Worm (Caenorhabditis elegans) whole organism, L4/young adult: ENCODE data around the gene C50D2.10.

Experiments
- W03F9.2 ChIP-seq: fragments of 150-350 bp; optimal IDR thresholded peaks from 2 replicates; lab custom pipeline; 2014; ENCODE audit warnings: missing biosample characterization, missing genetic modification characterization
- dao-5 ChIP-seq: sonication (generic microtip); optimal IDR thresholded peaks from 2 replicates; lab custom pipeline; 2016; ENCODE audit warnings: missing genotype, missing genetic modification characterization, moderate library complexity, missing compliant biosample characterization
- him-1 ChIP-seq: sonication (generic microtip); optimal IDR thresholded peaks from 2 replicates; lab custom pipeline; 2016; ENCODE audit warnings: missing genotype, missing genetic modification reagents, missing genetic modification characterization, missing compliant biosample characterization

C50D2.10 gene

ce11 chrII:105889-106288 is 7.0 kb downstream of the C50D2.10 start, which contains the start of gene txt-1:
Gene txt-1, plus strand, starts transcription at chrII:106189.
- TF ChIP-seq W03F9.2 (tag; lab: Kevin White, UChicago) (no peak), him-1 (tag; lab: Kevin White, UChicago) (no peak), dao-5 (no peak)

DNA sequence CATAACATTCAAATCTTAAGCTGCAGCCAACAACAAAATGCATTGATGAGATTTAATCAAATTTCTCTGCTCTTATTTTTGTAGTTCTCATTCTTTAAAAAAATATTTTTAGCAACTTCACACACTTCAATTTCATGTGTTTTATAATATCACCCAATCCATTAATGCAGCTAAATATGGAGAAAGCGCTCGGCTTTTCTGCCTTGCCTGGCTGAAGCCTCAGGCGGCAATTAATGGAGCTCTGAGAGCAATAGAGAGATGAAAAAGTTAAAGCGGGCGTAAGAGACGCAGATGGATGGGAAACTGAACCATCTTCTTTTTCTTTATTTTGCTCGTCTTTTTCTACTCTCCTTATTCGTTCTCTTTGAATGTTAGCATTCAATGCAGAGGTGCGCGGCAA is 8.8 kb downstream of the C50D2.10 start:
- no peak for TF ChIP-seq him-1 (tag; lab: Kevin White, UChicago)
- TF ChIP-seq W03F9.2 (tag; lab: Kevin White, UChicago): no peak
- no peak for TF ChIP-seq dao-5

DNA sequence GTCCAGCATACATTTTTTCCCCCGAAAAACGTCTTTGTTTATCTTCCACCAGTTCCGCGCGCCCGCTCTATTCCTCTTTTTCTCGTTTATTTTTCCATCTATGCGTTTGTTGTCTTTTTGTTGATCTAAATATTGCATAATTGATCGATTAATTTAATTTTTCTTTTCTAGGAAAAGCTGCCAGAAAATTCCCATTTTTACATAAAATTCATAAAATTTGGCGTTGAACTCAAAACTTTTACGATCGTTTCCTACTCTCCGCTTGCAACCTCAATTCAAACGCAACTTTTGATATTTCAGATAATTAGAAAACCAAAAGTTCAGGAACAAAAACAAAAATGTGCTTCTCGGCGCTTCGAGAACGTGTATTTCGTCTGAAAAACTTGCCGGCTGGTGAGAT is 9.9 kb downstream of the C50D2.10 start, which contains the start of gene C50D2.2:
Gene C50D2.2 (plus strand): TSS at position 301 of the 400 bp plus-strand sequence.
- TF ChIP-seq him-1 (tag; lab: Kevin White, UChicago) (no peak), W03F9.2 (tag; lab: Kevin White, UChicago) (no peak)

ce11 chrII:111267-111666 is 12.3 kb downstream of the C50D2.10 start, which contains the start of gene C50D2.1:
Gene C50D2.1, plus strand, starts transcription at chrII:111567.
- TF ChIP-seq W03F9.2 (tag; lab: Kevin White, UChicago) (no peak), him-1 (tag; lab: Kevin White, UChicago) (no peak)

ce11 chrII:112231-112630 is 13.3 kb downstream of the C50D2.10 start:
- no peak for TF ChIP-seq dao-5
- no peak for TF ChIP-seq him-1 (tag; lab: Kevin White, UChicago)
- no peak for TF ChIP-seq W03F9.2 (tag; lab: Kevin White, UChicago)

DNA sequence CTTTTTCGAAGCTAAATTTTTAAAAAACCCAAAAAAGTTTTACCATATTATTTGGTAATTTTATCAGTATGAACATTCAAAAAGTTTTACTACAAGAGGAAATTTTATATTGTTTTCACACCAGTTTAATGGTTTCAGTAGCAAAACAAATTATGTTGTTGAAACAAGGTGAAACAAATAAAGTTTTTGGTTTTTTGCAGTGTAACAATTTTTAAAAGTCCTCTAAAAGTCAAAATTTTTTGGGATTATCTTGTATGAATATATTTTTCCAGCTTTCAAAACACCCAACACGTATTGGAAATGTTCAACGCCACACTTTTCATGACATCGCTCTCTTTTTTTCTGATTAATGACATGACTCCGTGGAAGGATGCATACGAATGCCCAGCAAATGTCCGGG is 18.0 kb downstream of the C50D2.10 start, which contains the start of gene srt-54:
Gene srt-54 (plus strand): TSS at position 301 of the 400 bp plus-strand sequence.
- TF ChIP-seq him-1 (tag; lab: Kevin White, UChicago) (no peak), dao-5 (no peak), W03F9.2 (tag; lab: Kevin White, UChicago) (no peak)

ce11 chrII:121121-121520 is 22.2 kb downstream of the C50D2.10 start, which contains the start of gene K10B4.3:
Gene K10B4.3, minus strand, starts transcription at chrII:121221.
- TF ChIP-seq him-1 (tag; lab: Kevin White, UChicago) (no peak), dao-5 (no peak), W03F9.2 (tag; lab: Kevin White, UChicago) (no peak)

ce11 chrII:122008-122407 is 23.1 kb downstream of the C50D2.10 start:
- TF ChIP-seq him-1 (tag; lab: Kevin White, UChicago) (no peak), dao-5 (no peak), W03F9.2 (tag; lab: Kevin White, UChicago) (no peak)

DNA sequence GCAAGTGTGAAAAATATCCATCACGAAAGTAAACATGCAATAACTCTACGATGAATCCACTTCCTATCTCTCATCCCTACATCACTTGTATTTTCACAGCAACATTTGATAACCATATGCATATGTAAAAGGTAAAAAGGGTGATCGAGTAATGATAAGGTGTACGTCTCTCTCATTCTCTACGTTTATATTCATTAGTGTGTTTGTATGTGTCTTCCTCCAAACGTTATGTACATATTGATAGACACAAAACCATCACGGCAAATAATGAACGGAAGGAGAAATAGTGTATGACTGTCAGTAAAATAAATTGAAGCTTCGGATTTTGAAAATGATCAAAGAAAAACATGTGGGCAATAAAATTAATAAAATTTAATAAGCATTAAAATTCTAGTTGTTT is 23.6 kb downstream of the C50D2.10 start:
- TF ChIP-seq him-1 (tag; lab: Kevin White, UChicago) (no peak), dao-5 (no peak)

DNA sequence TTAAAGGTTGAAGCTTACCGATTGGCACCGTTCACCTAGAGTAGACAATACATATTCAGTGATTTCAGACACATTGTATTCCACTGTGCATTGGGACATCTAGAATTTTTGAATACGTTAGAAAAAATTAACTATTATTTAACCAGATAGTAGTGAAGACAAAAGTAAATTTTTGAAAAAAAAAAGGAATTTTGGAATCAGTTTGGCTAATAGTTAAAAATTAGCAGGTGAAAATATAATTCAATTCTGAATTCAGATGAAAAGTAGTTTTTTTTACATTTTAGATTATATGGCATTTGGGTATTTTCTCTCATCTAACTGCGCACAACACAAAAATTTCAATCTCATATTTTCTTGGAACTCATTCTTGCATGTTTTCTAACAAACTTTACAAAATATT is 26.0 kb downstream of the C50D2.10 start, which contains the start of gene nmur-2:
Gene nmur-2 (minus strand): TSS at position 101 of the 400 bp plus-strand sequence.
- no peak for TF ChIP-seq W03F9.2 (tag; lab: Kevin White, UChicago)
- TF ChIP-seq dao-5: no peak
- TF ChIP-seq him-1 (tag; lab: Kevin White, UChicago): no peak

- TF ChIP-seq W03F9.2 (tag; lab: Kevin White, UChicago) (no peak), dao-5 (no peak), him-1 (tag; lab: Kevin White, UChicago) (no peak)
These were observed 30.0 kb downstream of the C50D2.10 start, which contains the start of gene srd-3 for ce11 chrII:128929-129328. Gene srd-3, minus strand, starts transcription at chrII:129029.

ce11 chrII:129770-130169 is 30.8 kb downstream of the C50D2.10 start:
- TF ChIP-seq W03F9.2 (tag; lab: Kevin White, UChicago) (no peak), him-1 (tag; lab: Kevin White, UChicago) (no peak), dao-5 (no peak)

ce11 chrII:133548-134275 is 34.8 kb downstream of the C50D2.10 start, which contains the start of gene cwn-1:
Gene cwn-1, minus strand, starts transcription at chrII:133598.
- no peak for TF ChIP-seq him-1 (tag; lab: Kevin White, UChicago)
- no peak for TF ChIP-seq W03F9.2 (tag; lab: Kevin White, UChicago)
- no peak for TF ChIP-seq dao-5

DNA sequence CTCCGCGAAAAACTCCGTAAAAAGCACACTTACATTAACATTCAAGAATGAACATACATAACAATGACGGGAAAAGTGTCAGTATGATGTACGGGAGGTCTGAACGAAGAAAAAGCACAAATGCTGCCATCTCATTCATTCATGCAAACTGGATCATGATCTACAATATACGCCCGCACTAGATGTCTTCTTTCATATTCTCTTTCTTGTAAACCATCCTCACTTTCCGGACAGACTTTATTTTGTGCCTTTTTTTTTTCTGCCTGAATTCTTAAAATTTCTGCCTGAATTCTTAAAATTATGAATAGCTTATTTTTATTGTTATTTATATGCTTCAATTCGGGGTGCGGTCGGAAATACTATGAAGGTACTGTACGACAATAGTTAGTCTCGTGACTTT is 36.2 kb downstream of the C50D2.10 start, which contains the start of gene K10B4.1:
Gene K10B4.1 (plus strand): TSS at position 301 of the 400 bp plus-strand sequence.
- TF ChIP-seq W03F9.2 (tag; lab: Kevin White, UChicago) (no peak), him-1 (tag; lab: Kevin White, UChicago) (no peak), dao-5 (no peak)
